Fruit fly (Drosophila melanogaster): ENCODE measurements around the gene Dnaaf5.

Dnaaf5 gene

DNA sequence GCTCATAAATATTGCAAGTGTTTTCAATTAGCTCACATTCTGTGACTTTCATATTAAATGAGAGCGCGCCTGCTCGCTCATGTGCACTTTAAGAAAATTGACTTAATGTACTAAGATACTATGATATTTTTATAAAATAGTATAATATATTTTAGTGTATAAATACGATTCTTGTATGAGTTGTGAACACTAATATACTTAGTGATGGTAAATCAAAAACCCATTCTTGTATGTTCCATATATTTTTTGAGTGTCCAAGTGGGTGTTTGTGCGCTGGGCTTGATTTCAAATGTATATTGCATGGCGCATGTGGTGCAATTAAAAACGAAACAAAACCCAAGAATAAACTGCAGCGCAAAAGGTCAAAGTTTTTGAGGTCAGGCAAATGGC is 12.2 kb upstream of the Dnaaf5 start (continued):
- TF ChIP-seq CG11504 (tag; optimal IDR thresholded peaks at IDR 0.05) (no peak), CG17385 (GFP tag; optimal IDR thresholded peaks at IDR 0.05) (no peak), pfk (GFP tag; optimal IDR thresholded peaks at IDR 0.05) (no peak), Tbp (GFP tag; optimal IDR thresholded peaks at IDR 0.05) (no peak), CG3407 (GFP tag; optimal IDR thresholded peaks at IDR 0.05) (peak; percentile 5), Hey (tag; optimal IDR thresholded peaks at IDR 0.05) (no peak), Awh (GFP tag; IDR thresholded peaks at IDR 0.05) (0 out of 2 replicates have a peak, but pooled peaks have one; percentile 11), stc (GFP tag; IDR thresholded peaks at IDR 0.05) (peak; percentile 33; the same call in 1 of the 2 replicates), slou (GFP tag; optimal IDR thresholded peaks at IDR 0.05) (no peak), h (optimal IDR thresholded peaks at IDR 0.05) (no peak), CG11560 (tag; IDR thresholded peaks at IDR 0.05) (no peak), unpg (GFP tag; optimal IDR thresholded peaks at IDR 0.05) (no peak), ab (GFP tag; optimal IDR thresholded peaks at IDR 0.05) (no peak), ro (GFP tag; IDR thresholded peaks at IDR 0.05) (no peak), CG14667 (GFP tag; IDR thresholded peaks at IDR 0.05) (no peak), CG16815 (GFP tag; optimal IDR thresholded peaks at IDR 0.05) (no peak), Asciz (GFP tag; optimal IDR thresholded peaks at IDR 0.05) (no peak), CG30403 (GFP tag; optimal IDR thresholded peaks at IDR 0.05) (no peak), CG12769 (tag; optimal IDR thresholded peaks at IDR 0.05) (no peak), Trl (optimal IDR thresholded peaks at IDR 0.05) (no peak), Trl (GFP tag; optimal IDR thresholded peaks at IDR 0.05) (no peak), row (GFP tag; IDR thresholded peaks at IDR 0.05) (peak; percentile 14; the same call in 1 of the 3 replicates), Scr (GFP tag; IDR thresholded peaks at IDR 0.05; ENCODE audit: partially characterized antibody) (no peak), nmo (GFP tag; optimal IDR thresholded peaks at IDR 0.05) (peak; percentile 1), CTCF (GFP tag; optimal IDR thresholded peaks at IDR 0.05) (no peak), crol (GFP tag; IDR thresholded peaks at IDR 0.05) (no peak), CG4707 (GFP tag; optimal IDR thresholded peaks at IDR 0.05) (no peak), GATAe (GFP tag; conservative IDR thresholded peaks at IDR 0.05) (no peak), CG2199 (GFP tag; IDR thresholded peaks at IDR 0.05) (no peak), CG7928 (GFP tag; optimal IDR thresholded peaks at IDR 0.05) (no peak), wek (GFP tag; optimal IDR thresholded peaks at IDR 0.05) (no peak), dati (GFP tag; IDR thresholded peaks at IDR 0.05) (0 out of 2 replicates have a peak, but pooled peaks have one; percentile 26), Blimp-1 (GFP tag; optimal IDR thresholded peaks at IDR 0.05) (peak; percentile 8), CG6689 (GFP tag; IDR thresholded peaks at IDR 0.05) (peak; percentile 22; the same call in 1 of the 2 replicates), CG11093 (GFP tag; IDR thresholded peaks at IDR 0.05) (no peak), Xrp1 (GFP tag; IDR thresholded peaks at IDR 0.05) (peak; percentile 23; the same call in 1 of the 2 replicates), CG31365 (tag; optimal IDR thresholded peaks at IDR 0.05) (no peak), CG3726 (GFP tag; IDR thresholded peaks at IDR 0.05) (no peak), gsb (GFP tag; IDR thresholded peaks at IDR 0.05) (no peak), disco-r (GFP tag; optimal IDR thresholded peaks at IDR 0.05) (no peak), HLH3B (GFP tag; IDR thresholded peaks at IDR 0.05) (0 out of 2 replicates have a peak, but pooled peaks have one; percentile 27), CG18011 (GFP tag; optimal IDR thresholded peaks at IDR 0.05) (no peak), danr (GFP tag; IDR thresholded peaks at IDR 0.05) (no peak), CG15479 (GFP tag; optimal IDR thresholded peaks at IDR 0.05) (no peak), CG13624 (GFP tag; optimal IDR thresholded peaks at IDR 0.05) (no peak), CG1792 (GFP tag; optimal IDR thresholded peaks at IDR 0.05) (no peak), CG10209 (GFP tag; optimal IDR thresholded peaks at IDR 0.05) (no peak), wdn (GFP tag; IDR thresholded peaks at IDR 0.05) (no peak), Chrac-16 (GFP tag; optimal IDR thresholded peaks at IDR 0.05) (no peak), CG4730 (GFP tag; IDR thresholded peaks at IDR 0.05) (no peak), sima (GFP tag; optimal IDR thresholded peaks at IDR 0.05) (no peak), CG1603 (tag; optimal IDR thresholded peaks at IDR 0.05) (no peak), chm (GFP tag; IDR thresholded peaks at IDR 0.05) (no peak)
